Fruit fly (Drosophila melanogaster): Measurements from ENCODE around the gene CG10555.
A peak's percentile ranks its signal among the peaks of the same experiment; 100 is the strongest.

Gene CG10555

dm6 chrX:8422643-8423042 lies 23.9 kb downstream of the CG10555 start (continued):
- 0 out of 2 replicates have a peak, but pooled peaks have one; percentile 37 for TF ChIP-seq unc-4 (GFP tag; IDR thresholded peaks at IDR 0.05; ENCODE audit: partially characterized antibody)
- TF ChIP-seq cato (GFP tag; optimal IDR thresholded peaks at IDR 0.05; ENCODE audit: borderline replicate concordance): no peak
- TF ChIP-seq CG12659 (GFP tag; optimal IDR thresholded peaks at IDR 0.05): no peak
- TF ChIP-seq CG12942 (GFP tag; optimal IDR thresholded peaks at IDR 0.05): no peak
- TF ChIP-seq slp2 (GFP tag; optimal IDR thresholded peaks at IDR 0.05): no peak
- no peak for TF ChIP-seq Drgx (GFP tag; IDR thresholded peaks at IDR 0.05)
- TF ChIP-seq jumu (GFP tag; optimal IDR thresholded peaks at IDR 0.05): no peak
- TF ChIP-seq pb (GFP tag; optimal IDR thresholded peaks at IDR 0.05): no peak
- no peak for TF ChIP-seq fru (optimal IDR thresholded peaks at IDR 0.05)
- TF ChIP-seq Chrac-16 (GFP tag; optimal IDR thresholded peaks at IDR 0.05): no peak
- TF ChIP-seq CG15696 (tag; optimal IDR thresholded peaks at IDR 0.05): no peak
- peak; percentile 35; the same call in 1 of the 2 replicates for TF ChIP-seq Scr (GFP tag; IDR thresholded peaks at IDR 0.05; ENCODE audit: partially characterized antibody)
- TF ChIP-seq CG10209 (GFP tag; optimal IDR thresholded peaks at IDR 0.05): no peak
- no peak for TF ChIP-seq bcd (GFP tag; optimal IDR thresholded peaks at IDR 0.05)
- TF ChIP-seq Atf6 (GFP tag; IDR thresholded peaks at IDR 0.05): no peak
- 0 out of 3 replicates have a peak, but pooled peaks have one; percentile 7 for TF ChIP-seq knrl (GFP tag; IDR thresholded peaks at IDR 0.05; ENCODE audit: partially characterized antibody)
- TF ChIP-seq grn (GFP tag; optimal IDR thresholded peaks at IDR 0.05): no peak
- no peak for TF ChIP-seq CG11504 (tag; optimal IDR thresholded peaks at IDR 0.05)
- TF ChIP-seq wor (GFP tag; IDR thresholded peaks at IDR 0.05): no peak
- no peak for TF ChIP-seq CG14050 (GFP tag; IDR thresholded peaks at IDR 0.05)
- TF ChIP-seq Taf1 (GFP tag; IDR thresholded peaks at IDR 0.05): no peak
- TF ChIP-seq CG6813 (GFP tag; optimal IDR thresholded peaks at IDR 0.05): no peak
- TF ChIP-seq CG1832 (GFP tag; optimal IDR thresholded peaks at IDR 0.05): no peak
- TF ChIP-seq CG16779 (GFP tag; IDR thresholded peaks at IDR 0.05): no peak
- TF ChIP-seq Side (GFP tag; optimal IDR thresholded peaks at IDR 0.05): no peak
- no peak for TF ChIP-seq CG2678 (tag; optimal IDR thresholded peaks at IDR 0.05)
- no peak for TF ChIP-seq sima (GFP tag; optimal IDR thresholded peaks at IDR 0.05)
- TF ChIP-seq caup (GFP tag; optimal IDR thresholded peaks at IDR 0.05; ENCODE audit: severe bottlenecking): no peak
- no peak for TF ChIP-seq emc (GFP tag; optimal IDR thresholded peaks at IDR 0.05)
- no peak for TF ChIP-seq Lpt (GFP tag; optimal IDR thresholded peaks at IDR 0.05)
- no peak for TF ChIP-seq CG3163 (GFP tag; optimal IDR thresholded peaks at IDR 0.05)
- no peak for TF ChIP-seq pita (GFP tag; optimal IDR thresholded peaks at IDR 0.05)
- no peak for TF ChIP-seq NFAT (GFP tag; IDR thresholded peaks at IDR 0.05)
- TF ChIP-seq row (GFP tag; IDR thresholded peaks at IDR 0.05): peak; percentile 36; the same call in 1 of the 3 replicates
- TF ChIP-seq CG6654 (GFP tag; optimal IDR thresholded peaks at IDR 0.05): no peak
- no peak for TF ChIP-seq lov (optimal IDR thresholded peaks at IDR 0.05)
- no peak for TF ChIP-seq lov (GFP tag; IDR thresholded peaks at IDR 0.05)
- TF ChIP-seq nau (GFP tag; optimal IDR thresholded peaks at IDR 0.05): no peak
- no peak for TF ChIP-seq CG7963 (GFP tag; IDR thresholded peaks at IDR 0.05; ENCODE audit: partially characterized antibody)
- no peak for TF ChIP-seq CG13775 (GFP tag; optimal IDR thresholded peaks at IDR 0.05)
- no peak for TF ChIP-seq D (optimal IDR thresholded peaks at IDR 0.05)
- no peak for TF ChIP-seq D (GFP tag; optimal IDR thresholded peaks at IDR 0.05)
- no peak for TF ChIP-seq crol (GFP tag; IDR thresholded peaks at IDR 0.05)
- no peak for TF ChIP-seq ato (GFP tag; IDR thresholded peaks at IDR 0.05; ENCODE audit: partially characterized antibody)
- TF ChIP-seq Bgb (GFP tag; IDR thresholded peaks at IDR 0.05; ENCODE audit: partially characterized antibody): 0 out of 2 replicates have a peak, but pooled peaks have one; percentile 8
- TF ChIP-seq Sin3A (optimal IDR thresholded peaks at IDR 0.05): no peak
- TF ChIP-seq Opbp (GFP tag; IDR thresholded peaks at IDR 0.05; ENCODE audit: partially characterized antibody): no peak
- no peak for TF ChIP-seq CG3838 (GFP tag; optimal IDR thresholded peaks at IDR 0.05)
- no peak for TF ChIP-seq CG8388 (GFP tag; optimal IDR thresholded peaks at IDR 0.05)
- no peak for TF ChIP-seq CG14710 (tag; optimal IDR thresholded peaks at IDR 0.05)
- TF ChIP-seq Pdp1 (GFP tag; optimal IDR thresholded peaks at IDR 0.05): no peak
- TF ChIP-seq fd96Cb (tag; optimal IDR thresholded peaks at IDR 0.05): no peak
